Worm (Caenorhabditis elegans): ENCODE results near the gene gtf-2E1.

DNA sequence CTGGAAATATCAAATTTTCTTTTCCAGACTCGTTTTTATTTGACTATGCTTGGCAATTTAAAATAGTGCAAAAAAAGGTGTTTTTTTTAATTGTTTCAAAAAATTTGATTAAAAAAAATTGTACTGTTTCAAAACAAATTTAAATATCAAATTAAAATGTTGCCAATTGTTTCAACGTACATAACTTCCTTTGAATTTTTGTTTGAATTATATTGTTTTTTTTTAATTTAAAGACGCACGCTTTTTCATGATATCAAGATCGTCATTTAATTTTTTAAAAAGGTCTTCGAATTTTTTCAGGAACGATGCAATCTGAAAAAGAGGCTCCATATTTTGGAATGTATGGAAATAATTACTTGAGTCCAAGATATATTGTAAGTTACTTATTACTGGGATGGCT, 31.6 kb upstream of the gtf-2E1 start, which contains the start of gene Y116A8B.4:
- TF ChIP-seq hlh-30 (tag; optimal IDR thresholded peaks at IDR 0.05; ENCODE audit: insufficient read depth): no peak
- no peak for TF ChIP-seq elt-4 (tag; optimal IDR thresholded peaks at IDR 0.05)
- no peak for TF ChIP-seq dmd-4 (tag; optimal IDR thresholded peaks at IDR 0.05; ENCODE audit: borderline replicate concordance)
- no peak for TF ChIP-seq nfya-1 (tag; optimal IDR thresholded peaks at IDR 0.05)
- no peak for TF ChIP-seq odd-2 (tag; optimal IDR thresholded peaks at IDR 0.05)
- no peak for TF ChIP-seq ref-2 (tag; optimal IDR thresholded peaks at IDR 0.05)
- TF ChIP-seq rnt-1 (tag; optimal IDR thresholded peaks at IDR 0.05): no peak
- TF ChIP-seq pha-4 (tag; optimal IDR thresholded peaks at IDR 0.05): no peak

Measured in whole organism, late embryonic.